Worm (Caenorhabditis elegans) whole organism, L4 larva: ENCODE results near the gene F21D5.5.

Experiments used
- D1046.2 ChIP-seq: fragments of 200-800 bp; sonication (Bioruptor generic); IDR thresholded peaks from 2 replicates; pipeline ENCODE4 v1.3.6; 2022; ENCODE audit warnings: missing genetic modification characterization, missing compliant biosample characterization
- F26F4.8 ChIP-seq: fragments of 200-800 bp; sonication (Bioruptor generic); conservative IDR thresholded peaks from 2 replicates; pipeline ENCODE4 v1.3.6; 2022; ENCODE audit warnings: missing genetic modification characterization, missing compliant biosample characterization
- R02D3.7 ChIP-seq: fragments of 150-350 bp; sonication (generic microtip); optimal IDR thresholded peaks from 3 replicates; lab custom pipeline; 2014; ENCODE audit warnings: missing biosample characterization, missing genetic modification characterization
- T20F7.1 ChIP-seq: fragments of 200-800 bp; sonication (Bioruptor generic); optimal IDR thresholded peaks from 2 replicates; lab custom pipeline; 2018; ENCODE audit warnings: mild to moderate bottlenecking, missing genetic modification characterization, missing compliant biosample characterization
- Y105C5A.15 ChIP-seq: fragments of 200-800 bp; sonication (Bioruptor generic); IDR thresholded peaks from 2 replicates; pipeline ENCODE4 v1.3.6; 2022; ENCODE audit warnings: missing genetic modification characterization, missing compliant biosample characterization
- Y5F2A.4 ChIP-seq: fragments of 200-800 bp; sonication (Bioruptor generic); optimal IDR thresholded peaks from 2 replicates; lab custom pipeline; 2018; ENCODE audit warnings: mild to moderate bottlenecking, missing genetic modification characterization, missing compliant biosample characterization
- ZK546.5 ChIP-seq, 2 experiments: sonication (generic microtip); optimal IDR thresholded peaks; 2 replicates each; lab custom pipeline; 2017; ENCODE audit warnings: missing biosample characterization in 2 of 2, missing genetic modification characterization in 2 of 2
- aly-2 ChIP-seq: sonication (generic microtip); optimal IDR thresholded peaks from 2 replicates; lab custom pipeline; 2018; ENCODE audit warnings: missing biosample characterization, missing genetic modification characterization
- attf-4 ChIP-seq: sonication (generic microtip); optimal IDR thresholded peaks from 3 replicates; lab custom pipeline; 2017; ENCODE audit warnings: missing biosample characterization, missing genetic modification characterization
- ceh-28 ChIP-seq: fragments of 150-350 bp; optimal IDR thresholded peaks from 2 replicates; lab custom pipeline; 2014; ENCODE audit warnings: missing biosample characterization, missing genetic modification reagents, missing genetic modification characterization
- ceh-32 ChIP-seq: sonication (generic microtip); optimal IDR thresholded peaks from 2 replicates; lab custom pipeline; 2016; ENCODE audit warnings: mild to moderate bottlenecking, missing genetic modification characterization, missing compliant biosample characterization; ENCODE audit not compliant: poor library complexity
- ceh-44 ChIP-seq: fragments of 200-800 bp; sonication (Bioruptor generic); IDR thresholded peaks from 2 replicates; pipeline ENCODE4 v1.3.6; 2022; ENCODE audit warnings: missing genetic modification reagents, missing genetic modification characterization, missing compliant biosample characterization
- ceh-82 ChIP-seq: sonication (generic microtip); optimal IDR thresholded peaks from 2 replicates; lab custom pipeline; 2017; ENCODE audit warnings: missing biosample characterization, missing genetic modification characterization
- ces-1 ChIP-seq: fragments of 150-350 bp; sonication (generic microtip); optimal IDR thresholded peaks from 4 replicates; lab custom pipeline; 2014; ENCODE audit warnings: missing biosample characterization, missing genetic modification reagents, missing genetic modification characterization
- cey-2 ChIP-seq: sonication (generic microtip); optimal IDR thresholded peaks from 3 replicates; lab custom pipeline; 2017; ENCODE audit warnings: missing genetic modification characterization, mild to moderate bottlenecking, missing compliant biosample characterization, antibody characterized with exemption, borderline replicate concordance; ENCODE audit not compliant: insufficient read depth
- daf-8 ChIP-seq: fragments of 200-800 bp; sonication (Bioruptor generic); IDR thresholded peaks from 2 replicates; pipeline ENCODE4 v1.3.6; 2022; ENCODE audit warnings: missing genetic modification characterization, missing compliant biosample characterization
- dmd-9 ChIP-seq: fragments of 200-800 bp; sonication (Bioruptor generic); IDR thresholded peaks from 2 replicates; pipeline ENCODE4 v1.3.6; 2022; ENCODE audit warnings: missing genetic modification reagents, missing genetic modification characterization, missing compliant biosample characterization
- dpl-1 ChIP-seq: fragments of 150-350 bp; optimal IDR thresholded peaks from 2 replicates; lab custom pipeline; 2014; ENCODE audit warnings: missing biosample characterization, missing genetic modification reagents, missing genetic modification characterization
- duxl-1 ChIP-seq: sonication (generic microtip); optimal IDR thresholded peaks from 2 replicates; lab custom pipeline; 2016; ENCODE audit warnings: mild to moderate bottlenecking, missing genetic modification characterization, moderate library complexity, missing compliant biosample characterization; ENCODE audit not compliant: poor library complexity
- fos-1 ChIP-seq: fragments of 150-350 bp; optimal IDR thresholded peaks from 2 replicates; lab custom pipeline; 2014; ENCODE audit warnings: missing biosample characterization, missing genetic modification characterization
- gei-8 ChIP-seq: fragments of 200-800 bp; sonication (Bioruptor generic); optimal IDR thresholded peaks from 2 replicates; lab custom pipeline; 2018; ENCODE audit warnings: mild to moderate bottlenecking, missing genetic modification characterization, missing compliant biosample characterization
- hlh-11 ChIP-seq: fragments of 200-800 bp; sonication (Bioruptor generic); optimal IDR thresholded peaks from 2 replicates; lab custom pipeline; 2018; ENCODE audit warnings: mild to moderate bottlenecking, missing genetic modification characterization, missing compliant biosample characterization
- hmg-1.1 ChIP-seq: fragments of 200-800 bp; sonication (Bioruptor generic); IDR thresholded peaks from 2 replicates; pipeline ENCODE4 v1.3.6; 2022; ENCODE audit warnings: missing genetic modification reagents, missing genetic modification characterization, missing compliant biosample characterization
- jun-1 ChIP-seq: fragments of 150-350 bp; optimal IDR thresholded peaks from 2 replicates; lab custom pipeline; 2014; ENCODE audit warnings: missing biosample characterization, missing genetic modification reagents, missing genetic modification characterization
- lin-1 ChIP-seq: fragments of 200-800 bp; sonication (Bioruptor generic); IDR thresholded peaks from 2 replicates; pipeline ENCODE4 v1.3.6; 2022; ENCODE audit warnings: missing genetic modification reagents, missing genetic modification characterization, missing compliant biosample characterization
- lin-29 ChIP-seq: fragments of 200-800 bp; sonication (Bioruptor generic); IDR thresholded peaks from 2 replicates; pipeline ENCODE4 v1.3.6; 2022; ENCODE audit warnings: missing genetic modification reagents, missing genetic modification characterization, missing compliant biosample characterization
- lin-38 ChIP-seq: fragments of 200-800 bp; sonication (Bioruptor generic); IDR thresholded peaks from 2 replicates; pipeline ENCODE4 v1.3.6; 2022; ENCODE audit warnings: missing genetic modification reagents, missing genetic modification characterization, missing compliant biosample characterization
- lin-39 ChIP-seq: fragments of 150-350 bp; optimal IDR thresholded peaks from 2 replicates; lab custom pipeline; 2014; ENCODE audit warnings: missing biosample characterization, missing genetic modification reagents, missing genetic modification characterization
- madf-9 ChIP-seq: fragments of 200-800 bp; sonication (Bioruptor generic); conservative IDR thresholded peaks from 2 replicates; pipeline ENCODE4 v1.3.6; 2022; ENCODE audit warnings: missing genetic modification reagents, missing genetic modification characterization, missing compliant biosample characterization
- mdl-1 ChIP-seq, 2 experiments: fragments of 150-350 bp in 1 of 2; sonication (generic microtip) in 1 of 2; optimal IDR thresholded peaks; 2 replicates each; lab custom pipeline; 2014 to 2017; ENCODE audit warnings: missing biosample characterization in 2 of 2, missing genetic modification characterization in 2 of 2
- mdt-29 ChIP-seq: fragments of 200-800 bp; sonication (Bioruptor generic); IDR thresholded peaks from 2 replicates; pipeline ENCODE4 v1.3.6; 2022; ENCODE audit warnings: missing genetic modification reagents, missing genetic modification characterization, missing compliant biosample characterization
- mxl-3 ChIP-seq: fragments of 200-800 bp; sonication (Bioruptor generic); optimal IDR thresholded peaks from 2 replicates; lab custom pipeline; 2018; ENCODE audit warnings: mild to moderate bottlenecking, missing genetic modification characterization, missing compliant biosample characterization
- nhr-102 ChIP-seq: sonication (generic microtip); optimal IDR thresholded peaks from 2 replicates; lab custom pipeline; 2016; ENCODE audit warnings: mild to moderate bottlenecking, missing genetic modification characterization, moderate library complexity, missing compliant biosample characterization
- nhr-111 ChIP-seq: fragments of 200-800 bp; sonication (Bioruptor generic); optimal IDR thresholded peaks from 2 replicates; lab custom pipeline; 2018; ENCODE audit warnings: mild to moderate bottlenecking, missing genetic modification characterization, missing compliant biosample characterization
- nhr-237 ChIP-seq: sonication (generic microtip); optimal IDR thresholded peaks from 2 replicates; lab custom pipeline; 2017; ENCODE audit warnings: missing biosample characterization, missing genetic modification characterization
- nhr-28 ChIP-seq: fragments of 150-350 bp; optimal IDR thresholded peaks from 2 replicates; lab custom pipeline; 2014; ENCODE audit warnings: missing biosample characterization, missing genetic modification characterization
- nhr-42 ChIP-seq: fragments of 200-800 bp; sonication (Bioruptor generic); IDR thresholded peaks from 2 replicates; pipeline ENCODE4 v1.3.6; 2022; ENCODE audit warnings: missing genetic modification characterization, missing compliant biosample characterization
- nhr-48 ChIP-seq: sonication (generic microtip); optimal IDR thresholded peaks from 2 replicates; lab custom pipeline; 2016; ENCODE audit warnings: mild to moderate bottlenecking, missing genetic modification characterization, missing compliant biosample characterization
- nhr-6 ChIP-seq: fragments of 150-350 bp; optimal IDR thresholded peaks from 2 replicates; lab custom pipeline; 2014; ENCODE audit warnings: missing biosample characterization, missing genetic modification characterization
- nhr-76 ChIP-seq: fragments of 150-350 bp; optimal IDR thresholded peaks from 2 replicates; lab custom pipeline; 2014; ENCODE audit warnings: missing biosample characterization, missing genetic modification characterization
- pqm-1 ChIP-seq: sonication (generic microtip); optimal IDR thresholded peaks from 2 replicates; lab custom pipeline; 2017; ENCODE audit warnings: missing biosample characterization, missing genetic modification characterization
- saeg-2 ChIP-seq: fragments of 200-800 bp; sonication (Bioruptor generic); IDR thresholded peaks from 2 replicates; pipeline ENCODE4 v1.3.6; 2022; ENCODE audit warnings: missing genetic modification reagents, missing genetic modification characterization, missing compliant biosample characterization
- snpc-4 ChIP-seq: fragments of 150-350 bp; optimal IDR thresholded peaks from 2 replicates; lab custom pipeline; 2014; ENCODE audit warnings: missing biosample characterization, missing genetic modification characterization
- spr-1 ChIP-seq: sonication (generic microtip); optimal IDR thresholded peaks from 2 replicates; lab custom pipeline; 2016; ENCODE audit warnings: mild to moderate bottlenecking, missing genetic modification characterization, missing compliant biosample characterization
- spr-3 ChIP-seq: fragments of 200-800 bp; sonication (Bioruptor generic); optimal IDR thresholded peaks from 2 replicates; lab custom pipeline; 2018; ENCODE audit warnings: mild to moderate bottlenecking, missing genetic modification characterization, missing compliant biosample characterization
- tag-97 ChIP-seq: fragments of 200-800 bp; sonication (Bioruptor generic); IDR thresholded peaks from 2 replicates; pipeline ENCODE4 v1.3.6; 2022; ENCODE audit warnings: missing genetic modification characterization, missing compliant biosample characterization
- vab-7 ChIP-seq: fragments of 200-800 bp; sonication (Bioruptor generic); IDR thresholded peaks from 2 replicates; pipeline ENCODE4 v1.3.6; 2022; ENCODE audit warnings: missing genetic modification reagents, missing genetic modification characterization, missing compliant biosample characterization
- zfp-2 ChIP-seq: sonication (generic microtip); optimal IDR thresholded peaks from 2 replicates; lab custom pipeline; 2016; ENCODE audit warnings: mild to moderate bottlenecking, missing genetic modification characterization, missing compliant biosample characterization
- zip-11 ChIP-seq: fragments of 200-800 bp; sonication (Bioruptor generic); IDR thresholded peaks from 2 replicates; pipeline ENCODE4 v1.3.6; 2022; ENCODE audit warnings: missing genetic modification characterization, missing compliant biosample characterization
- zip-2 ChIP-seq: fragments of 150-350 bp; optimal IDR thresholded peaks from 2 replicates; lab custom pipeline; 2014; ENCODE audit warnings: missing biosample characterization, missing genetic modification characterization
- ztf-11 ChIP-seq: fragments of 150-350 bp; optimal IDR thresholded peaks from 2 replicates; lab custom pipeline; 2014; ENCODE audit warnings: missing biosample characterization, missing genetic modification characterization
- ztf-7 ChIP-seq: fragments of 150-350 bp; optimal IDR thresholded peaks from 2 replicates; lab custom pipeline; 2014; ENCODE audit warnings: missing biosample characterization, missing genetic modification characterization

Gene F21D5.5

ce11 chrIV:8743654-8744332 is 4.6 kb upstream of the F21D5.5 start, which contains the start of gene F21D5.7 (continued):
- TF ChIP-seq duxl-1 (tag; lab: Kevin White, UChicago) = peak; percentile 72
- no peak for TF ChIP-seq F26F4.8 (GFP tag; lab: Robert Waterston, UW)
- TF ChIP-seq Y5F2A.4 (GFP tag; lab: Kevin White, UChicago) = no peak
- TF ChIP-seq Y105C5A.15 (GFP tag; lab: Robert Waterston, UW) = no peak
- TF ChIP-seq nhr-42 (GFP tag; lab: Robert Waterston, UW) = no peak
- no peak for TF ChIP-seq R02D3.7 (tag; lab: Kevin White, UChicago)
- TF ChIP-seq T20F7.1 (GFP tag; lab: Kevin White, UChicago) = peak; percentile 86
- TF ChIP-seq dmd-9 (GFP tag; lab: Robert Waterston, UW) = no peak
- no peak for TF ChIP-seq vab-7
- no peak for TF ChIP-seq lin-39 (tag; lab: Kevin White, UChicago)
- no peak for TF ChIP-seq gei-8
- no peak for TF ChIP-seq nhr-111 (GFP tag; lab: Kevin White, UChicago)
- no peak for TF ChIP-seq pqm-1 (tag; lab: Kevin White, UChicago)
- TF ChIP-seq spr-3 (GFP tag; lab: Kevin White, UChicago) = no peak
- TF ChIP-seq attf-4 = no peak
- peak; percentile 56 for TF ChIP-seq nhr-28
- no peak for TF ChIP-seq tag-97 (GFP tag; lab: Robert Waterston, UW)
- TF ChIP-seq ceh-44 (GFP tag; lab: Robert Waterston, UW) = no peak
- TF ChIP-seq nhr-237 (tag; lab: Kevin White, UChicago) = no peak
- TF ChIP-seq ceh-32 (tag; lab: Kevin White, UChicago) = no peak
- no peak for TF ChIP-seq cey-2
- peak; percentile 74 for TF ChIP-seq nhr-102 (tag; lab: Kevin White, UChicago)
- TF ChIP-seq snpc-4 (tag; lab: Kevin White, UChicago) = no peak
- no peak for TF ChIP-seq ZK546.5 (tag; optimal IDR thresholded peaks at IDR 0.05; lab: Kevin White, UChicago)
- no peak for TF ChIP-seq ztf-11 (tag; lab: Kevin White, UChicago)
- no peak for TF ChIP-seq lin-29
- TF ChIP-seq zip-2 (tag; lab: Kevin White, UChicago) = no peak
- TF ChIP-seq saeg-2 (GFP tag; lab: Robert Waterston, UW) = no peak
- TF ChIP-seq jun-1 = no peak
- TF ChIP-seq hlh-11 = peak; percentile 84
- no peak for TF ChIP-seq daf-8 (GFP tag; lab: Robert Waterston, UW)
- TF ChIP-seq madf-9 (GFP tag; lab: Robert Waterston, UW) = 0 out of 2 replicates have a peak, but pooled peaks have one; percentile 37
- TF ChIP-seq nhr-76 = no peak
- TF ChIP-seq lin-38 (GFP tag; lab: Robert Waterston, UW) = peak; percentile 77
- no peak for TF ChIP-seq mdt-29 (GFP tag; lab: Robert Waterston, UW)
- no peak for TF ChIP-seq lin-1 (GFP tag; lab: Robert Waterston, UW)
- TF ChIP-seq ceh-82 (tag; lab: Kevin White, UChicago) = no peak
- TF ChIP-seq nhr-6 (tag; lab: Kevin White, UChicago) = peak; percentile 46
- peak; percentile 34; the same call in 1 of the 2 replicates for TF ChIP-seq hmg-1.1 (GFP tag; lab: Robert Waterston, UW)
- peak; percentile 72 for TF ChIP-seq ztf-7 (tag; lab: Kevin White, UChicago)
- no peak for TF ChIP-seq aly-2 (tag; lab: Kevin White, UChicago)
- no peak for TF ChIP-seq fos-1 (tag; lab: Kevin White, UChicago)
- no peak for TF ChIP-seq D1046.2 (GFP tag; lab: Robert Waterston, UW)
- no peak for TF ChIP-seq ces-1 (GFP tag; lab: Kevin White, UChicago)
- TF ChIP-seq nhr-48 (tag; lab: Kevin White, UChicago) = peak; percentile 13
- TF ChIP-seq dpl-1 = peak; percentile 86
- TF ChIP-seq zfp-2 (tag; lab: Kevin White, UChicago) = no peak
- TF ChIP-seq mdl-1 (tag; optimal IDR thresholded peaks at IDR 0.05; lab: Kevin White, UChicago) = peak in 1 of 2 experiments; percentile 51
- peak; percentile 33 for TF ChIP-seq ceh-28 (tag; lab: Kevin White, UChicago)
- peak; percentile 15 for TF ChIP-seq mxl-3
- no peak for TF ChIP-seq zip-11 (GFP tag; lab: Robert Waterston, UW)
- peak; percentile 46 for TF ChIP-seq spr-1 (tag; lab: Kevin White, UChicago)
